Worm (Caenorhabditis elegans) whole organism, L3 larva: Measurements from ENCODE around the gene K03B8.8.

ENCODE experiments used
- egl-27 ChIP-seq: sonication (generic microtip); optimal IDR thresholded peaks from 4 replicates; lab custom pipeline; 2017; ENCODE audit warnings: missing biosample characterization, missing genetic modification reagents, missing genetic modification characterization
- elt-1 ChIP-seq: fragments of 150-350 bp; optimal IDR thresholded peaks from 2 replicates; lab custom pipeline; 2014; ENCODE audit warnings: missing biosample characterization, missing genetic modification characterization
- fos-1 ChIP-seq: fragments of 150-350 bp; optimal IDR thresholded peaks from 2 replicates; lab custom pipeline; 2014; ENCODE audit warnings: missing biosample characterization, missing genetic modification characterization
- nhr-77 ChIP-seq: fragments of 150-350 bp; optimal IDR thresholded peaks from 2 replicates; lab custom pipeline; 2014; ENCODE audit warnings: missing biosample characterization, missing genetic modification characterization
- snpc-4 ChIP-seq: fragments of 150-350 bp; optimal IDR thresholded peaks from 2 replicates; lab custom pipeline; 2014; ENCODE audit warnings: missing biosample characterization, missing genetic modification characterization
- tbx-2 ChIP-seq: sonication (generic microtip); optimal IDR thresholded peaks from 2 replicates; lab custom pipeline; 2016; ENCODE audit warnings: mild to moderate bottlenecking, missing genetic modification characterization, missing compliant biosample characterization
- unc-39 ChIP-seq: sonication (generic microtip); optimal IDR thresholded peaks from 4 replicates; lab custom pipeline; 2017; ENCODE audit warnings: missing biosample characterization, missing genetic modification characterization
- ztf-11 ChIP-seq: fragments of 150-350 bp; optimal IDR thresholded peaks from 2 replicates; lab custom pipeline; 2014; ENCODE audit warnings: missing biosample characterization, missing genetic modification characterization

- no peak for TF ChIP-seq egl-27 (tag; lab: Kevin White, UChicago)
- TF ChIP-seq elt-1 (tag; lab: Kevin White, UChicago) = no peak
- TF ChIP-seq tbx-2 (tag; lab: Kevin White, UChicago) = no peak
- TF ChIP-seq snpc-4 (tag; lab: Kevin White, UChicago) = no peak
- TF ChIP-seq fos-1 (tag; lab: Kevin White, UChicago) = no peak
- no peak for TF ChIP-seq unc-39
- no peak for TF ChIP-seq ztf-11 (tag; lab: Kevin White, UChicago)
- TF ChIP-seq nhr-77 (tag; lab: Kevin White, UChicago) = no peak
These were observed at the start of gene K03B8.8, which contains the start of gene grl-3 for ce11 chrV:11410902-11411561.
